Worm (Caenorhabditis elegans): ENCODE data around the gene hecw-1.
"Not testable (repeated sequence)": the region's sequence is repeated elsewhere in the genome, so short reads cannot be mapped to it uniquely, and the experiment has no call there.

DNA sequence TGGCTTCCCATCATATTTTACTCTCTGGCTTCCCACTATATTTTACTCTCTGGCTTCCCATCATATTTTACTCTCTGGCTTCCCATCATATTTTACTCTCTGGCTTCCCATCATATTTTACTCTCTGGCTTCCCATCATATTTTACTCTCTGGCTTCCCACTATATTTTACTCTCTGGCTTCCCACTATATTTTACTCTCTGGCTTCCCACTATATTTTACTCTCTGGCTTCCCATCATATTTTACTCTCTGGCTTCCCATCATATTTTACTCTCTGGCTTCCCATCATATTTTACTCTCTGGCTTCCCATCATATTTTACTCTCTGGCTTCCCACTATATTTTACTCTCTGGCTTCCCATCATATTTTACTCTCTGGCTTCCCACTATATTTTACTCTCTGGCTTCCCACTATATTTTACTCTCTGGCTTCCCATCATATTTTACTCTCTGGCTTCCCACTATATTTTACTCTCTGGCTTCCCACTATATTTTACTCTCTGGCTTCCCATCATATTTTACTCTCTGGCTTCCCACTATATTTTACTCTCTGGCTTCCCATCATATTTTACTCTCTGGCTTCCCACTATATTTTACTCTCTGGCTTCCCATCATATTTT lies 54.7 kb downstream of the hecw-1 start:
- TF ChIP-seq aly-1, B0310.2 (tag; optimal IDR thresholded peaks at IDR 0.05): not testable (repeated sequence)
- TF ChIP-seq pes-1 (GFP tag; IDR thresholded peaks at IDR 0.05), result peak; percentile 89
